Worm (Caenorhabditis elegans) whole organism, young adult: ENCODE data around the gene Y110A2AL.7.
A peak's percentile ranks its signal among the peaks of the same experiment; 100 is the strongest.

Experiments
- B0336.3 ChIP-seq: fragments of 200-800 bp; sonication (Bioruptor generic); IDR thresholded peaks from 2 replicates; pipeline ENCODE4 v1.3.6; 2022; ENCODE audit warnings: missing genetic modification characterization, missing compliant biosample characterization
- D2030.7 ChIP-seq: fragments of 200-800 bp; sonication (Bioruptor generic); IDR thresholded peaks from 2 replicates; pipeline ENCODE4 v1.3.6; 2022; ENCODE audit warnings: missing genetic modification reagents, missing genetic modification characterization, missing compliant biosample characterization
- F33H1.4 ChIP-seq: fragments of 200-800 bp; sonication (Bioruptor generic); IDR thresholded peaks from 2 replicates; pipeline ENCODE4 v1.3.6; 2022; ENCODE audit warnings: missing genetic modification reagents, missing genetic modification characterization, missing compliant biosample characterization
- F55B11.4 ChIP-seq: sonication (generic microtip); optimal IDR thresholded peaks from 2 replicates; lab custom pipeline; 2016; ENCODE audit warnings: missing compliant biosample characterization, missing genetic modification characterization, borderline replicate concordance; ENCODE audit not compliant: insufficient read depth
- F57C9.4 ChIP-seq: sonication (generic microtip); optimal IDR thresholded peaks from 2 replicates; lab custom pipeline; 2017; ENCODE audit warnings: mild to moderate bottlenecking, missing genetic modification characterization, missing compliant biosample characterization
- K11D2.4 ChIP-seq: fragments of 200-800 bp; sonication (Bioruptor generic); IDR thresholded peaks from 2 replicates; pipeline ENCODE4 v1.3.6; 2022; ENCODE audit warnings: missing genetic modification reagents, missing genetic modification characterization, missing compliant biosample characterization
- K12H6.12 ChIP-seq: fragments of 200-800 bp; sonication (Bioruptor generic); optimal IDR thresholded peaks from 2 replicates; lab custom pipeline; 2018; ENCODE audit warnings: mild to moderate bottlenecking, missing genetic modification characterization, missing compliant biosample characterization
- T26A5.8 ChIP-seq: sonication (generic microtip); optimal IDR thresholded peaks from 2 replicates; lab custom pipeline; 2016; ENCODE audit warnings: missing genetic modification characterization, missing compliant biosample characterization
- Y53G8AR.9 ChIP-seq: fragments of 200-800 bp; sonication (Bioruptor generic); conservative IDR thresholded peaks from 2 replicates; pipeline ENCODE4 v1.3.6; 2022; ENCODE audit warnings: missing genetic modification reagents, missing genetic modification characterization, missing compliant biosample characterization
- Y67H2A.10 ChIP-seq: fragments of 200-800 bp; sonication (Bioruptor generic); conservative IDR thresholded peaks from 2 replicates; pipeline ENCODE4 v1.3.6; 2022; ENCODE audit warnings: missing genetic modification reagents, missing genetic modification characterization, missing compliant biosample characterization
- ccch-3 ChIP-seq: fragments of 200-800 bp; sonication (Bioruptor generic); optimal IDR thresholded peaks from 2 replicates; lab custom pipeline; 2018; ENCODE audit warnings: mild to moderate bottlenecking, missing genetic modification characterization, missing compliant biosample characterization
- chd-7 ChIP-seq: sonication (generic microtip); optimal IDR thresholded peaks from 2 replicates; lab custom pipeline; 2016; ENCODE audit warnings: mild to moderate bottlenecking, missing genetic modification characterization, moderate library complexity, missing compliant biosample characterization
- dox-1 ChIP-seq: fragments of 200-800 bp; sonication (Bioruptor generic); IDR thresholded peaks from 2 replicates; pipeline ENCODE4 v1.3.6; 2022; ENCODE audit warnings: missing genetic modification reagents, missing genetic modification characterization, missing compliant biosample characterization
- dpff-1 ChIP-seq: sonication (generic microtip); optimal IDR thresholded peaks from 2 replicates; lab custom pipeline; 2017; ENCODE audit warnings: mild to moderate bottlenecking, missing genetic modification characterization, missing compliant biosample characterization
- efl-1 ChIP-seq: fragments of 150-350 bp; optimal IDR thresholded peaks from 2 replicates; lab custom pipeline; 2014; ENCODE audit warnings: missing biosample characterization, missing genetic modification reagents, missing genetic modification characterization
- egrh-3 ChIP-seq: fragments of 200-800 bp; sonication (Bioruptor generic); IDR thresholded peaks from 2 replicates; pipeline ENCODE4 v1.3.6; 2022; ENCODE audit warnings: missing genetic modification reagents, missing genetic modification characterization, missing compliant biosample characterization
- ets-4 ChIP-seq: fragments of 200-800 bp; sonication (Bioruptor generic); optimal IDR thresholded peaks from 2 replicates; lab custom pipeline; 2018; ENCODE audit warnings: mild to moderate bottlenecking, missing genetic modification characterization, missing compliant biosample characterization
- hmg-1.2 ChIP-seq: fragments of 200-800 bp; sonication (Bioruptor generic); IDR thresholded peaks from 2 replicates; pipeline ENCODE4 v1.3.6; 2022; ENCODE audit warnings: missing genetic modification reagents, missing genetic modification characterization, missing compliant biosample characterization
- hmg-20 ChIP-seq: fragments of 200-800 bp; sonication (Bioruptor generic); IDR thresholded peaks from 2 replicates; pipeline ENCODE4 v1.3.6; 2022; ENCODE audit warnings: missing genetic modification reagents, missing genetic modification characterization, missing compliant biosample characterization
- lag-1 ChIP-seq: fragments of 200-800 bp; sonication (Bioruptor generic); IDR thresholded peaks from 2 replicates; pipeline ENCODE4 v1.3.6; 2022; ENCODE audit warnings: missing genetic modification reagents, missing genetic modification characterization, missing compliant biosample characterization
- lin-40 ChIP-seq: sonication (generic microtip); optimal IDR thresholded peaks from 2 replicates; lab custom pipeline; 2016; ENCODE audit warnings: missing genetic modification characterization, mild to moderate bottlenecking, missing compliant biosample characterization, missing genotype, missing genetic modification reagents
- lsl-1 ChIP-seq: fragments of 200-800 bp; sonication (Bioruptor generic); optimal IDR thresholded peaks from 2 replicates; lab custom pipeline; 2018; ENCODE audit warnings: mild to moderate bottlenecking, missing genetic modification characterization, moderate library complexity, missing compliant biosample characterization
- madf-3 ChIP-seq: fragments of 200-800 bp; sonication (Bioruptor generic); IDR thresholded peaks from 2 replicates; pipeline ENCODE4 v1.3.6; 2022; ENCODE audit warnings: missing genetic modification reagents, missing genetic modification characterization, missing compliant biosample characterization
- madf-6 ChIP-seq: fragments of 200-800 bp; sonication (Bioruptor generic); IDR thresholded peaks from 2 replicates; pipeline ENCODE4 v1.3.6; 2022; ENCODE audit warnings: missing genetic modification reagents, missing genetic modification characterization, missing compliant biosample characterization
- madf-8 ChIP-seq: fragments of 200-800 bp; sonication (Bioruptor generic); conservative IDR thresholded peaks from 2 replicates; pipeline ENCODE4 v1.3.6; 2022; ENCODE audit warnings: missing genetic modification reagents, missing genetic modification characterization, missing compliant biosample characterization
- mcd-1 ChIP-seq: fragments of 200-800 bp; sonication (Bioruptor generic); IDR thresholded peaks from 2 replicates; pipeline ENCODE4 v1.3.6; 2022; ENCODE audit warnings: missing genetic modification reagents, missing genetic modification characterization, missing compliant biosample characterization
- nfya-2 ChIP-seq: fragments of 200-800 bp; sonication (Bioruptor generic); IDR thresholded peaks from 2 replicates; pipeline ENCODE4 v1.3.6; 2022; ENCODE audit warnings: missing genetic modification reagents, missing genetic modification characterization, missing compliant biosample characterization
- nhr-90 ChIP-seq: sonication (generic microtip); optimal IDR thresholded peaks from 2 replicates; lab custom pipeline; 2016; ENCODE audit warnings: missing genotype, mild to moderate bottlenecking, missing genetic modification characterization, missing compliant biosample characterization
- rcor-1 ChIP-seq: fragments of 200-800 bp; sonication (Bioruptor generic); IDR thresholded peaks from 2 replicates; pipeline ENCODE4 v1.3.6; 2022; ENCODE audit warnings: missing genetic modification reagents, missing genetic modification characterization, missing compliant biosample characterization
- snpc-3.4 ChIP-seq: sonication (generic microtip); optimal IDR thresholded peaks from 2 replicates; lab custom pipeline; 2017; ENCODE audit warnings: missing genetic modification characterization, mild to moderate bottlenecking, missing compliant biosample characterization, antibody characterized with exemption, moderate library complexity, missing genotype, missing genetic modification reagents
- snpc-4 ChIP-seq, 5 experiments: fragments of 150-350 bp in 1 of 5; sonication (generic microtip) in 4 of 5; optimal IDR thresholded peaks; 2 replicates each; lab custom pipeline; 2014 to 2018; ENCODE audit warnings: missing genetic modification characterization in 5 of 5, missing biosample characterization in 3 of 5, antibody characterized with exemption in 2 of 5, mild to moderate bottlenecking in 2 of 5, missing compliant biosample characterization in 2 of 5, missing genotype in 2 of 5, moderate library complexity in 2 of 5, missing genetic modification reagents in 1 of 5
- somi-1 ChIP-seq: fragments of 200-800 bp; sonication (Bioruptor generic); optimal IDR thresholded peaks from 2 replicates; lab custom pipeline; 2018; ENCODE audit warnings: mild to moderate bottlenecking, missing genetic modification characterization, missing compliant biosample characterization
- tbx-9 ChIP-seq: sonication (generic microtip); optimal IDR thresholded peaks from 2 replicates; lab custom pipeline; 2016; ENCODE audit warnings: borderline replicate concordance, missing genetic modification characterization, inconsistent platforms, missing compliant biosample characterization
- unc-130 ChIP-seq: sonication (generic microtip); optimal IDR thresholded peaks from 2 replicates; lab custom pipeline; 2016; ENCODE audit warnings: missing genetic modification reagents, missing genetic modification characterization, missing compliant biosample characterization
- unc-62 ChIP-seq: fragments of 150-350 bp; optimal IDR thresholded peaks from 2 replicates; lab custom pipeline; 2014; ENCODE audit warnings: missing biosample characterization, missing genetic modification reagents, missing genetic modification characterization
- ztf-28 ChIP-seq: fragments of 200-800 bp; sonication (Bioruptor generic); IDR thresholded peaks from 2 replicates; pipeline ENCODE4 v1.3.6; 2022; ENCODE audit warnings: missing genetic modification reagents, missing genetic modification characterization, missing compliant biosample characterization

Gene Y110A2AL.7

ce11 chrII:2884810-2885209 lies 41.8 kb upstream of the Y110A2AL.7 start, which contains the start of gene pigw-1:
Gene pigw-1, minus strand, starts transcription at chrII:2884910.
- TF ChIP-seq chd-7 (tag; lab: Kevin White, UChicago) (no peak), lsl-1 (no peak), hmg-1.2 (GFP tag; lab: Robert Waterston, UW) (no peak), ztf-28 (no peak), D2030.7 (GFP tag; lab: Robert Waterston, UW) (no peak)

DNA sequence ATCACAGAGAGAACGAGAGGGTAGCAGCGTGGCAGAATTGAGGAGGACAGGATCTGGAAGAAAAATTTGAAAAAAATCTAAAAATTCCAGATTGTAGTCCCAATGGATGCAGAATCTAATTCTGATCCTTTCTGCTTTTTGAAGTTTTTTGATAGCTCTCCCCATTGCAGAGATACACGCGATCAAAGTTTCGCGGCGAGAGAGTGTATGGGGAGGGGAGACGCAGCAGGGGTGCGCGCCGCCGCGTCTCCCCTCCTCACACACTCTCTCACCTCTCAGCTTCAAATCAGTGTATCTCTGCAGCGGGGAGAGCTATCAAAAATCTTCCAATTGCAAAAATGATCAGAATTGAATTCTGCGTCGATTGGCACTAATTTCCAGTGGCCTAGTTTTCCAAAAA lies 38.1 kb upstream of the Y110A2AL.7 start:
- TF ChIP-seq snpc-4 (GFP tag; optimal IDR thresholded peaks at IDR 0.05; lab: Kevin White, UChicago) (no peak), snpc-4 (tag; optimal IDR thresholded peaks at IDR 0.05; lab: Kevin White, UChicago) (no peak), lag-1 (GFP tag; lab: Robert Waterston, UW) (0 out of 2 replicates have a peak, but pooled peaks have one; percentile 31), hmg-1.2 (GFP tag; lab: Robert Waterston, UW) (peak; percentile 81), egrh-3 (peak; percentile 19), hmg-20 (GFP tag; lab: Robert Waterston, UW) (0 out of 2 replicates have a peak, but pooled peaks have one; percentile 23), K11D2.4 (no peak)

ce11 chrII:2878909-2879308 lies 35.9 kb upstream of the Y110A2AL.7 start:
- TF ChIP-seq lin-40 (no peak), dpff-1 (no peak), Y53G8AR.9 (GFP tag; lab: Robert Waterston, UW) (no peak), snpc-3.4 (tag; lab: Kevin White, UChicago) (no peak), ccch-3 (GFP tag; lab: Kevin White, UChicago) (no peak), dox-1 (GFP tag; lab: Robert Waterston, UW) (no peak), rcor-1 (no peak), unc-130 (GFP tag; lab: Kevin White, UChicago) (no peak), Y67H2A.10 (no peak), ets-4 (GFP tag; lab: Kevin White, UChicago) (no peak), unc-62 (GFP tag; lab: Kevin White, UChicago) (no peak), mcd-1 (GFP tag; lab: Robert Waterston, UW) (no peak), lsl-1 (no peak), snpc-4 (GFP tag; optimal IDR thresholded peaks at IDR 0.05; lab: Kevin White, UChicago) (no peak), snpc-4 (tag; optimal IDR thresholded peaks at IDR 0.05; lab: Kevin White, UChicago) (no peak)

ce11 chrII:2874801-2875200 lies 31.8 kb upstream of the Y110A2AL.7 start, which contains the start of gene Y110A2AL.1:
Gene Y110A2AL.1, plus strand, starts transcription at chrII:2875101.
- TF ChIP-seq lag-1 (GFP tag; lab: Robert Waterston, UW) (no peak), unc-62 (GFP tag; lab: Kevin White, UChicago) (no peak), F55B11.4 (tag; lab: Kevin White, UChicago) (no peak), madf-8 (no peak), somi-1 (GFP tag; lab: Kevin White, UChicago) (no peak), nhr-90 (no peak), K12H6.12 (tag; lab: Kevin White, UChicago) (no peak), Y67H2A.10 (no peak), F33H1.4 (GFP tag; lab: Robert Waterston, UW) (no peak), madf-6 (no peak), T26A5.8 (tag; lab: Kevin White, UChicago) (no peak), F57C9.4 (tag; lab: Kevin White, UChicago) (no peak), B0336.3 (GFP tag; lab: Robert Waterston, UW) (no peak), snpc-3.4 (tag; lab: Kevin White, UChicago) (no peak), madf-3 (GFP tag; lab: Robert Waterston, UW) (no peak), nfya-2 (GFP tag; lab: Robert Waterston, UW) (no peak), tbx-9 (tag; lab: Kevin White, UChicago) (no peak), efl-1 (GFP tag; lab: Kevin White, UChicago) (no peak), ccch-3 (GFP tag; lab: Kevin White, UChicago) (no peak)
